Worm (Caenorhabditis elegans): ENCODE measurements around the gene T26C11.9.

- no peak for TF ChIP-seq lin-13 (GFP tag; optimal IDR thresholded peaks at IDR 0.05)
- no peak for TF ChIP-seq F13H6.1 (tag; optimal IDR thresholded peaks at IDR 0.05)
- TF ChIP-seq unc-62 (GFP tag; optimal IDR thresholded peaks at IDR 0.05) = no peak
- TF ChIP-seq R02D3.7 (tag; optimal IDR thresholded peaks at IDR 0.05) = no peak
- no peak for TF ChIP-seq skn-1 (tag; optimal IDR thresholded peaks at IDR 0.05)
- TF ChIP-seq ama-1 (optimal IDR thresholded peaks at IDR 0.05) = no peak
- no peak for TF ChIP-seq nhr-21 (tag; optimal IDR thresholded peaks at IDR 0.05)
- no peak for TF ChIP-seq elt-3 (tag; optimal IDR thresholded peaks at IDR 0.05)
Observed at ce11 chrX:1830475-1830874, 23.2 kb downstream of the T26C11.9 start.
